Worm (Caenorhabditis elegans) whole organism, late embryonic: ENCODE measurements around the gene hpo-9.

Experiments used
- C08G9.2 ChIP-seq: sonication (generic microtip); optimal IDR thresholded peaks from 2 replicates; lab custom pipeline; 2016; ENCODE audit warnings: mild to moderate bottlenecking, missing genetic modification characterization, moderate library complexity, missing compliant biosample characterization
- C38D4.7 ChIP-seq: fragments of 200-800 bp; sonication (Bioruptor generic); optimal IDR thresholded peaks from 2 replicates; lab custom pipeline; 2018; ENCODE audit warnings: mild to moderate bottlenecking, missing genetic modification characterization, moderate library complexity, missing compliant biosample characterization
- F13H6.1 ChIP-seq: sonication (generic microtip); optimal IDR thresholded peaks from 2 replicates; lab custom pipeline; 2016; ENCODE audit warnings: missing genetic modification characterization, missing compliant biosample characterization
- K02D7.2 ChIP-seq: sonication (generic microtip); optimal IDR thresholded peaks from 2 replicates; lab custom pipeline; 2017; ENCODE audit warnings: mild to moderate bottlenecking, missing genetic modification characterization, missing compliant biosample characterization
- T23F11.4 ChIP-seq: fragments of 200-800 bp; sonication (Bioruptor generic); optimal IDR thresholded peaks from 2 replicates; lab custom pipeline; 2018; ENCODE audit warnings: mild to moderate bottlenecking, missing genetic modification characterization, missing compliant biosample characterization
- Y22D7AL.16 ChIP-seq: sonication (generic microtip); optimal IDR thresholded peaks from 2 replicates; lab custom pipeline; 2016; ENCODE audit warnings: missing genetic modification characterization, missing compliant biosample characterization
- ama-1 ChIP-seq: fragments of 150-350 bp; optimal IDR thresholded peaks from 2 replicates; lab custom pipeline; 2014
- ceh-19 ChIP-seq: fragments of 200-800 bp; sonication (Bioruptor generic); optimal IDR thresholded peaks from 2 replicates; lab custom pipeline; 2018; ENCODE audit warnings: mild to moderate bottlenecking, missing genetic modification characterization, missing compliant biosample characterization
- ceh-2 ChIP-seq: sonication (generic microtip); optimal IDR thresholded peaks from 2 replicates; lab custom pipeline; 2016; ENCODE audit warnings: missing genotype, missing genetic modification characterization, missing compliant biosample characterization
- ceh-22 ChIP-seq: sonication (generic microtip); optimal IDR thresholded peaks from 2 replicates; lab custom pipeline; 2017; ENCODE audit warnings: missing biosample characterization, missing genetic modification characterization
- ceh-6 ChIP-seq: fragments of 200-800 bp; sonication (Bioruptor generic); optimal IDR thresholded peaks from 2 replicates; lab custom pipeline; 2018; ENCODE audit warnings: mild to moderate bottlenecking, missing genetic modification characterization, missing compliant biosample characterization
- che-1 ChIP-seq: sonication (generic microtip); optimal IDR thresholded peaks from 2 replicates; lab custom pipeline; 2016; ENCODE audit warnings: mild to moderate bottlenecking, missing genetic modification characterization, missing compliant biosample characterization
- dve-1 ChIP-seq: sonication (generic microtip); optimal IDR thresholded peaks from 2 replicates; lab custom pipeline; 2017; ENCODE audit warnings: antibody characterized with exemption, mild to moderate bottlenecking, missing genetic modification characterization, missing compliant biosample characterization
- elt-2 ChIP-seq: sonication (generic microtip); optimal IDR thresholded peaks from 2 replicates; lab custom pipeline; 2016; ENCODE audit warnings: missing genetic modification reagents, missing genetic modification characterization, missing compliant biosample characterization
- elt-4 ChIP-seq: sonication (generic microtip); optimal IDR thresholded peaks from 2 replicates; lab custom pipeline; 2016; ENCODE audit warnings: missing genetic modification characterization, missing compliant biosample characterization
- ets-4 ChIP-seq: sonication (generic microtip); optimal IDR thresholded peaks from 2 replicates; lab custom pipeline; 2016; ENCODE audit warnings: missing genetic modification characterization, missing compliant biosample characterization
- fkh-10 ChIP-seq: fragments of 150-350 bp; optimal IDR thresholded peaks from 2 replicates; lab custom pipeline; 2014; ENCODE audit warnings: missing biosample characterization, missing genetic modification reagents, missing genetic modification characterization
- fkh-6 ChIP-seq: sonication (generic microtip); optimal IDR thresholded peaks from 2 replicates; lab custom pipeline; 2016; ENCODE audit warnings: missing genetic modification characterization, missing compliant biosample characterization
- hlh-13 ChIP-seq: fragments of 200-800 bp; sonication (Bioruptor generic); optimal IDR thresholded peaks from 2 replicates; lab custom pipeline; 2018; ENCODE audit warnings: mild to moderate bottlenecking, missing genetic modification characterization, missing compliant biosample characterization
- hlh-15 ChIP-seq: sonication (generic microtip); optimal IDR thresholded peaks from 2 replicates; lab custom pipeline; 2016; ENCODE audit warnings: missing genetic modification characterization, missing compliant biosample characterization
- hlh-30 ChIP-seq: sonication (generic microtip); optimal IDR thresholded peaks from 2 replicates; lab custom pipeline; 2017; ENCODE audit warnings: antibody characterized with exemption, missing genetic modification characterization, missing compliant biosample characterization; ENCODE audit not compliant: insufficient read depth
- hlh-6 ChIP-seq: sonication (generic microtip); optimal IDR thresholded peaks from 2 replicates; lab custom pipeline; 2016; ENCODE audit warnings: missing genotype, missing genetic modification characterization, missing compliant biosample characterization
- hlh-8 ChIP-seq: sonication (generic microtip); optimal IDR thresholded peaks from 2 replicates; lab custom pipeline; 2016; ENCODE audit warnings: missing genotype, missing genetic modification characterization, missing compliant biosample characterization
- madf-2 ChIP-seq: sonication (generic microtip); optimal IDR thresholded peaks from 2 replicates; lab custom pipeline; 2017; ENCODE audit warnings: missing genetic modification characterization, missing compliant biosample characterization
- nfya-1 ChIP-seq: sonication (generic microtip); optimal IDR thresholded peaks from 2 replicates; lab custom pipeline; 2017; ENCODE audit warnings: missing genetic modification characterization, mild to moderate bottlenecking, missing compliant biosample characterization, antibody characterized with exemption, moderate library complexity
- npax-4 ChIP-seq: sonication (generic microtip); optimal IDR thresholded peaks from 2 replicates; lab custom pipeline; 2016; ENCODE audit warnings: missing genetic modification characterization, missing compliant biosample characterization
- pag-3 ChIP-seq: sonication (generic microtip); optimal IDR thresholded peaks from 2 replicates; lab custom pipeline; 2016; ENCODE audit warnings: missing compliant biosample characterization, missing genetic modification characterization, borderline replicate concordance
- pax-1 ChIP-seq: fragments of 150-350 bp; optimal IDR thresholded peaks from 2 replicates; lab custom pipeline; 2014; ENCODE audit warnings: missing biosample characterization, missing genetic modification characterization
- pha-4 ChIP-seq: fragments of 150-350 bp; optimal IDR thresholded peaks from 2 replicates; lab custom pipeline; 2018; ENCODE audit warnings: missing biosample characterization, missing genetic modification reagents, missing genetic modification characterization
- ref-2 ChIP-seq: sonication (generic microtip); optimal IDR thresholded peaks from 2 replicates; lab custom pipeline; 2016; ENCODE audit warnings: missing genetic modification characterization, missing compliant biosample characterization
- rnt-1 ChIP-seq: sonication (generic microtip); optimal IDR thresholded peaks from 2 replicates; lab custom pipeline; 2016; ENCODE audit warnings: missing genetic modification characterization, missing compliant biosample characterization
- sox-2 ChIP-seq: fragments of 200-800 bp; sonication (Bioruptor generic); IDR thresholded peaks from 2 replicates; pipeline ENCODE4 v1.3.6; 2022; ENCODE audit warnings: missing genetic modification reagents, missing genetic modification characterization, missing compliant biosample characterization
- tbx-2 ChIP-seq: sonication (generic microtip); optimal IDR thresholded peaks from 2 replicates; lab custom pipeline; 2016; ENCODE audit warnings: missing genetic modification characterization, missing compliant biosample characterization
- tbx-7 ChIP-seq: sonication (generic microtip); optimal IDR thresholded peaks from 2 replicates; lab custom pipeline; 2016; ENCODE audit warnings: missing genotype, missing genetic modification characterization, missing compliant biosample characterization
- ttx-3 ChIP-seq: sonication (generic microtip); optimal IDR thresholded peaks from 2 replicates; lab custom pipeline; 2016; ENCODE audit warnings: missing genetic modification reagents, missing genetic modification characterization, missing compliant biosample characterization
- unc-3 ChIP-seq, 2 experiments: fragments of 200-800 bp in 1 of 2; sonication (Bioruptor generic) in 1 of 2; sonication (generic microtip) in 1 of 2; conservative IDR thresholded peaks in 1 of 2; optimal IDR thresholded peaks in 1 of 2; 2 replicates each; pipeline versions ENCODE4 v1.3.6 to Lab custom; 2016 to 2022; ENCODE audit warnings: missing compliant biosample characterization in 2 of 2, missing genetic modification characterization in 2 of 2, missing genetic modification reagents in 1 of 2
- ztf-16 ChIP-seq: sonication (generic microtip); optimal IDR thresholded peaks from 2 replicates; lab custom pipeline; 2017; ENCODE audit warnings: missing genetic modification characterization, missing compliant biosample characterization

The hpo-9 gene

DNA sequence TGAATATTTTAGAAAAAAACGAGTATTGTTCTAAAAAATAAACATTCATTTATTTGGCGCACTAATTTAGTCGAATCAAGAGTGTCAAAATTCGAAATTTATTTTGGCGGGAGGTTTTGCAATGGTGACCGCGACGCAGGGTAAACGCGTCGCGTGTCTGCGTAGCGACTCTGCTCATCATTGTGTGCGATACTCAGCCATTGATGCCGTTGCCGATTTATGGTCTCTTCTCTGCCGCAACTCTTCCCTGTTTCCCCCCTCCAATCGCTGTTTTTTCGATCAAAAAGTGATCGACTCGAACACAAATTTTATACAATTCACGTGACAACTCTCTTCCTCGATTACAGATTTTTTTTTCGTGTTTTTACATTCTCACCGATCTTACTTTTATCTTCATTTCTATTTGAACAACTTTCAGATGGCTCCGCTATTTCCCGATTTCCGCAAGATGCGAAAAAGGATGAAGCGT, 40.4 kb downstream of the hpo-9 start, which contains the start of gene F09G2.2 (continued):
- no peak for TF ChIP-seq sox-2 (GFP tag; lab: Robert Waterston, UW)
- no peak for TF ChIP-seq T23F11.4
- peak; percentile 88 for TF ChIP-seq nfya-1 (tag; lab: Kevin White, UChicago)
- no peak for TF ChIP-seq C08G9.2 (tag; lab: Kevin White, UChicago)
- peak; percentile 50 for TF ChIP-seq rnt-1 (tag; lab: Kevin White, UChicago)
- no peak for TF ChIP-seq C38D4.7 (GFP tag; lab: Kevin White, UChicago)
- no peak for TF ChIP-seq che-1 (tag; lab: Kevin White, UChicago)
- TF ChIP-seq hlh-30 = peak; percentile 43
- no peak for TF ChIP-seq hlh-13 (GFP tag; lab: Kevin White, UChicago)
- TF ChIP-seq tbx-2 = peak; percentile 64
- TF ChIP-seq ceh-2 (tag; lab: Kevin White, UChicago) = no peak
- TF ChIP-seq ama-1 (lab: Kevin White, UChicago) = no peak
- no peak for TF ChIP-seq elt-4
- TF ChIP-seq Y22D7AL.16 (tag; lab: Kevin White, UChicago) = no peak
- no peak for TF ChIP-seq hlh-15 (tag; lab: Kevin White, UChicago)
- TF ChIP-seq pha-4 (tag; lab: Kevin White, UChicago) = no peak
- TF ChIP-seq hlh-6 (tag; lab: Kevin White, UChicago) = no peak
- no peak for TF ChIP-seq pax-1 (tag; lab: Kevin White, UChicago)
- no peak for TF ChIP-seq tbx-7 (tag; lab: Kevin White, UChicago)
- TF ChIP-seq fkh-6 (tag; lab: Kevin White, UChicago) = no peak
- no peak for TF ChIP-seq ceh-19 (GFP tag; lab: Kevin White, UChicago)
- TF ChIP-seq pag-3 = no peak
- no peak for TF ChIP-seq ceh-22 (tag; lab: Kevin White, UChicago)
- no peak for TF ChIP-seq hlh-8 (tag; lab: Kevin White, UChicago)
- TF ChIP-seq, all 69 proteins: peak for 16

DNA sequence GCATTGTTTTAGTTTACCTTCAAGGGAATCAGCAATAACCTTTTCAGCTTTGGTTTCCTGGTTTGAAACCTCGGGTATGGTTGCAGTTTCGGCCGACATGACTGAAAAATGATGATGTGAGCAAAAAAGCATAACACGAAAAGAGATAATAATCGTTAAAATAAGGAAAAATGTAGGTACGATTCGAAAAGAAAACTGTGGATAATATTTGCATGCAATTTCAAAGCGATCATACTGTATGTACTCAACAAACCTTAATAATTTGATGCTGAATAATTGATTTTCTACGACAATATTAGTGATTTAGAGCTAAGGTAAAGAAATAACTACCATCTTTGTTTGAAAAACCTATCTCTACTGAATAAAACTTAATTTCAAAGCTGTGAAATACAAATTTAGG, 40.9 kb downstream of the hpo-9 start, which contains the start of gene attf-2:
Gene attf-2, minus strand, starts transcription at position 101 of the 400 bp plus-strand sequence.
- TF ChIP-seq fkh-6 (tag; lab: Kevin White, UChicago) (no peak), ztf-16 (tag; lab: Kevin White, UChicago) (no peak), dve-1 (tag; lab: Kevin White, UChicago) (no peak), K02D7.2 (tag; lab: Kevin White, UChicago) (no peak), ref-2 (no peak)

DNA sequence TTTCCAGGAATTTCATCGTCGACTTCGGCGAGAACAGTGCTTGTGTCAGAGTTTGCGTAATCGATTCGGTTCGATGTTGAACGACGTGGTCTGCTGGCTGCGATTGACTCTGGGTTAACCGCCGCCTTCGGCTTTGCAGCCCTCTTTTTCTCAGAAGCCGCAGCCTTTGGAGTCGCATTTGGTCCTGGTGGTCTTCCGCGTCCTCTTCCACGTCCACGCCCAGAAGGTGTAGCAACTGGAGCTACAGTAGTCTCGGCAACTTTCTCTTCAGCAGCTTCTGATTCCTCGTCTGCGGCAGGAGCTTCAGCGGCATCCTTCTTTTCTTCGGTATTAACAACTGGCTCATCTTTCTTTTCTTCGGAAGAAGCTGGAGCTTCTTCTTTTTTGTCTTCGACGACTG, 42.1 kb downstream of the hpo-9 start:
- TF ChIP-seq madf-2 (tag; lab: Kevin White, UChicago) = no peak
- no peak for TF ChIP-seq elt-2
- no peak for TF ChIP-seq F13H6.1 (tag; lab: Kevin White, UChicago)
- no peak for TF ChIP-seq hlh-30
- no peak for TF ChIP-seq ets-4 (tag; lab: Kevin White, UChicago)
- no peak for TF ChIP-seq npax-4 (tag; lab: Kevin White, UChicago)
- TF ChIP-seq ama-1 (lab: Kevin White, UChicago) = no peak
- TF ChIP-seq unc-3 (GFP tag; conservative IDR thresholded peaks at IDR 0.05; lab: Robert Waterston, UW) = no peak
- TF ChIP-seq unc-3 (tag; optimal IDR thresholded peaks at IDR 0.05; lab: Kevin White, UChicago) = no peak
- TF ChIP-seq pax-1 (tag; lab: Kevin White, UChicago) = no peak
- TF ChIP-seq ttx-3 (tag; lab: Kevin White, UChicago) = no peak
- TF ChIP-seq hlh-8 (tag; lab: Kevin White, UChicago) = no peak
- TF ChIP-seq ceh-6 = no peak

DNA sequence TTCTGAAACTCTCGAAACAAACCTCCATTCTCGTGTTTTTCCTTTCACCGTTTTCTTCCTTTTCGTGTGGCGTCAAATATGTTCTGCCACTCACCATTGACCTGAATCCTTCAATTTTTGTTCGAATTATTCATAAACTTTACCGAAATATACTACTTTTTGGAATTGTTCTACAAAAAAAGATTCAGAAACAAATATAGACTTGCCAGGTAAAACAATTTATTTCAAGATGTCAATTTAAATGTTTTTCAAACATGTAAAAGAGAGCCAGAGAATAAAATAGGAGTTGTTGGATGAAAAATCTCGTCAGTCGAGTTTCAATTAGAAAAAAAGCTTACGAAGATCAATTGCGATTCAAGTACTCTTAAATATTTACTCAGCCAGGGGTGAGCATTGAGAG, 43.4 kb downstream of the hpo-9 start, which contains the start of gene F09G2.8:
Gene F09G2.8, minus strand, starts transcription at position 101 of the 400 bp plus-strand sequence.
- TF ChIP-seq K02D7.2 (tag; lab: Kevin White, UChicago) (no peak), hlh-13 (GFP tag; lab: Kevin White, UChicago) (no peak), elt-2 (no peak), tbx-2 (no peak), ceh-2 (tag; lab: Kevin White, UChicago) (no peak), ztf-16 (tag; lab: Kevin White, UChicago) (no peak), C38D4.7 (GFP tag; lab: Kevin White, UChicago) (no peak), ceh-6 (no peak), fkh-6 (tag; lab: Kevin White, UChicago) (no peak), sox-2 (GFP tag; lab: Robert Waterston, UW) (no peak), fkh-10 (no peak)
